Fruit fly (Drosophila melanogaster) whole organism, wandering third instar larva: ENCODE measurements around the gene wge.

ENCODE experiments used
- Abd-B ChIP-seq: fragments of >200 bp; optimal IDR thresholded peaks from 2 replicates; lab custom pipeline; 2017; ENCODE audit warnings: missing biosample characterization, missing genetic modification characterization
- CrebA ChIP-seq: fragments of 200-800 bp; sonication (Bioruptor generic); optimal IDR thresholded peaks from 2 replicates; lab custom pipeline; 2016; ENCODE audit warnings: missing biosample characterization, mild to moderate bottlenecking, missing genetic modification characterization, borderline replicate concordance
- GATAd ChIP-seq: sonication (Bioruptor generic); optimal IDR thresholded peaks from 2 replicates; lab custom pipeline; 2016; ENCODE audit warnings: missing biosample characterization, missing genetic modification characterization
- HLH106 ChIP-seq: fragments of 200-800 bp; optimal IDR thresholded peaks from 3 replicates; lab custom pipeline; 2019; ENCODE audit warnings: missing biosample characterization, mild to moderate bottlenecking, missing genetic modification characterization, moderate library complexity
- Hr78 ChIP-seq: fragments of >200 bp; optimal IDR thresholded peaks from 2 replicates; lab custom pipeline; 2017; ENCODE audit warnings: missing biosample characterization, missing genetic modification characterization
- Hr83 ChIP-seq: fragments of 200-300 bp; sonication (Bioruptor generic); optimal IDR thresholded peaks from 2 replicates; lab custom pipeline; 2016; ENCODE audit warnings: missing biosample characterization, mild to moderate bottlenecking, missing genetic modification characterization, moderate library complexity; ENCODE audit not compliant: poor library complexity, severe bottlenecking
- Myc ChIP-seq: fragments of >200 bp; optimal IDR thresholded peaks from 2 replicates; lab custom pipeline; 2017
- OdsH ChIP-seq: fragments of 200-800 bp; sonication (Bioruptor generic); optimal IDR thresholded peaks from 2 replicates; lab custom pipeline; 2016; ENCODE audit warnings: missing biosample characterization, mild to moderate bottlenecking, missing genetic modification characterization
- dmrt93B ChIP-seq: fragments of 200-800 bp; sonication (Bioruptor generic); optimal IDR thresholded peaks from 2 replicates; lab custom pipeline; 2018; ENCODE audit warnings: missing biosample characterization, mild to moderate bottlenecking, missing genetic modification characterization
- h ChIP-seq: fragments of 200-800 bp; sonication (Bioruptor generic); optimal IDR thresholded peaks from 3 replicates; lab custom pipeline; 2016; ENCODE audit warnings: missing biosample characterization, mild to moderate bottlenecking, missing genetic modification characterization
- pan ChIP-seq: fragments of >200 bp; optimal IDR thresholded peaks from 2 replicates; lab custom pipeline; 2017
- psq ChIP-seq: fragments of 200-800 bp; sonication (Bioruptor generic); optimal IDR thresholded peaks from 3 replicates; lab custom pipeline; 2017; ENCODE audit warnings: missing biosample characterization, mild to moderate bottlenecking, missing genetic modification characterization, moderate library complexity
- sv ChIP-seq: fragments of 200-800 bp; sonication (Bioruptor generic); optimal IDR thresholded peaks from 3 replicates; lab custom pipeline; 2016; ENCODE audit warnings: missing biosample characterization, missing genetic modification characterization
- usp ChIP-seq: fragments of >200 bp; optimal IDR thresholded peaks from 2 replicates; lab custom pipeline; 2017; ENCODE audit warnings: missing biosample characterization, missing genetic modification characterization

- TF ChIP-seq dmrt93B (GFP tag; lab: Kevin White, UChicago): no peak
- TF ChIP-seq sv (GFP tag; lab: Kevin White, UChicago): peak; percentile 22
- TF ChIP-seq Hr78 (GFP tag; lab: Kevin White, UChicago): no peak
- TF ChIP-seq psq (GFP tag; lab: Kevin White, UChicago): no peak
- TF ChIP-seq GATAd (GFP tag; lab: Kevin White, UChicago): no peak
- peak; percentile 22 for TF ChIP-seq h (GFP tag; lab: Kevin White, UChicago)
- no peak for TF ChIP-seq pan (lab: Kevin White, UChicago)
- TF ChIP-seq Abd-B (GFP tag; lab: Kevin White, UChicago): no peak
- no peak for TF ChIP-seq usp (GFP tag; lab: Kevin White, UChicago)
- no peak for TF ChIP-seq OdsH (GFP tag; lab: Kevin White, UChicago)
- TF ChIP-seq HLH106 (tag; lab: Kevin White, UChicago): no peak
- TF ChIP-seq Myc (lab: Kevin White, UChicago): no peak
- TF ChIP-seq Hr83 (GFP tag; lab: Kevin White, UChicago): no peak
- TF ChIP-seq CrebA: no peak
Measured at dm6 chr3R:22753895-22754774, 33.2 kb upstream of the wge start.
